Worm (Caenorhabditis elegans): ENCODE data around the gene cal-4.

Gene cal-4

ce11 chrIV:10570065-10570464 is 48.9 kb downstream of the cal-4 start:
- peak; percentile 4 for TF ChIP-seq fos-1 (tag; optimal IDR thresholded peaks at IDR 0.05)
- TF ChIP-seq R02D3.7 (tag; optimal IDR thresholded peaks at IDR 0.05), result no peak

ce11 chrIV:10571020-10571419 is 49.8 kb downstream of the cal-4 start:
- TF ChIP-seq lsy-2 (tag; optimal IDR thresholded peaks at IDR 0.05) (no peak), peb-1 (tag; optimal IDR thresholded peaks at IDR 0.05) (no peak)

- no peak for TF ChIP-seq ztf-4 (tag; optimal IDR thresholded peaks at IDR 0.05)
- TF ChIP-seq gmeb-1 (tag; optimal IDR thresholded peaks at IDR 0.05), result no peak
- TF ChIP-seq elt-1 (tag; optimal IDR thresholded peaks at IDR 0.05), result no peak
- no peak for TF ChIP-seq ceh-16 (tag; optimal IDR thresholded peaks at IDR 0.05)
- no peak for TF ChIP-seq mdl-1 (tag; optimal IDR thresholded peaks at IDR 0.05)
- TF ChIP-seq ceh-82 (tag; optimal IDR thresholded peaks at IDR 0.05), result no peak
- no peak for TF ChIP-seq F13H6.1 (tag; optimal IDR thresholded peaks at IDR 0.05)
- TF ChIP-seq Y55F3AM.14 (GFP tag; optimal IDR thresholded peaks at IDR 0.05), result no peak
- TF ChIP-seq nhr-11 (tag; optimal IDR thresholded peaks at IDR 0.05), result no peak
- no peak for TF ChIP-seq R02D3.7 (tag; optimal IDR thresholded peaks at IDR 0.05)
- TF ChIP-seq ZK546.5 (tag; optimal IDR thresholded peaks at IDR 0.05), result no peak
- TF ChIP-seq nhr-10 (tag; optimal IDR thresholded peaks at IDR 0.05), result no peak
- TF ChIP-seq fos-1 (tag; optimal IDR thresholded peaks at IDR 0.05), result no peak
- TF ChIP-seq nhr-77 (tag; optimal IDR thresholded peaks at IDR 0.05), result no peak
- TF ChIP-seq lin-39 (tag; optimal IDR thresholded peaks at IDR 0.05), result no peak
- no peak for TF ChIP-seq zag-1 (tag; optimal IDR thresholded peaks at IDR 0.05)
- no peak for TF ChIP-seq unc-55 (GFP tag; optimal IDR thresholded peaks at IDR 0.05)
- TF ChIP-seq lsy-2 (tag; optimal IDR thresholded peaks at IDR 0.05), result no peak
- no peak for TF ChIP-seq skn-1 (tag; optimal IDR thresholded peaks at IDR 0.05)
- TF ChIP-seq dmd-4 (tag; optimal IDR thresholded peaks at IDR 0.05), result no peak
Measured at ce11 chrIV:10573471-10573870, 52.3 kb downstream of the cal-4 start.

ce11 chrIV:10574471-10574870 is 53.3 kb downstream of the cal-4 start:
- TF ChIP-seq zag-1 (tag; optimal IDR thresholded peaks at IDR 0.05) (no peak), Y55F3AM.14 (GFP tag; optimal IDR thresholded peaks at IDR 0.05) (no peak), nhr-10 (tag; optimal IDR thresholded peaks at IDR 0.05) (no peak), nhr-23 (tag; optimal IDR thresholded peaks at IDR 0.05) (no peak), sem-4 (tag; optimal IDR thresholded peaks at IDR 0.05) (no peak), elt-3 (tag; optimal IDR thresholded peaks at IDR 0.05) (no peak), ceh-82 (tag; optimal IDR thresholded peaks at IDR 0.05) (no peak), sma-9 (GFP tag; optimal IDR thresholded peaks at IDR 0.05) (no peak), sma-9 (tag; optimal IDR thresholded peaks at IDR 0.05) (no peak), egl-27 (tag; optimal IDR thresholded peaks at IDR 0.05) (no peak), unc-62 (GFP tag; optimal IDR thresholded peaks at IDR 0.05) (no peak), gmeb-1 (tag; optimal IDR thresholded peaks at IDR 0.05) (no peak), lin-13 (GFP tag; optimal IDR thresholded peaks at IDR 0.05) (no peak), elt-1 (tag; optimal IDR thresholded peaks at IDR 0.05) (no peak), skn-1 (tag; optimal IDR thresholded peaks at IDR 0.05) (no peak), nhr-12 (tag; optimal IDR thresholded peaks at IDR 0.05) (no peak), nhr-6 (tag; optimal IDR thresholded peaks at IDR 0.05) (no peak)

- TF ChIP-seq dmd-4 (tag; optimal IDR thresholded peaks at IDR 0.05) (no peak), mdl-1 (tag; optimal IDR thresholded peaks at IDR 0.05) (no peak), snpc-4 (tag; optimal IDR thresholded peaks at IDR 0.05) (no peak), nhr-21 (tag; optimal IDR thresholded peaks at IDR 0.05) (no peak)
Measured at ce11 chrIV:10576050-10576449, 54.8 kb downstream of the cal-4 start, which contains the start of gene efn-2. Gene efn-2, plus strand, starts transcription at chrIV:10576350.

- TF ChIP-seq blmp-1 (tag; optimal IDR thresholded peaks at IDR 0.05; ENCODE audit: insufficient read depth) (no peak), alr-1 (tag; optimal IDR thresholded peaks at IDR 0.05) (no peak), crh-2 (tag; optimal IDR thresholded peaks at IDR 0.05) (no peak), ZK546.5 (tag; optimal IDR thresholded peaks at IDR 0.05) (no peak), sem-4 (tag; optimal IDR thresholded peaks at IDR 0.05) (no peak), elt-3 (tag; optimal IDR thresholded peaks at IDR 0.05) (no peak), nhr-129 (tag; optimal IDR thresholded peaks at IDR 0.05) (no peak), fos-1 (tag; optimal IDR thresholded peaks at IDR 0.05) (peak; percentile 21), nhr-12 (tag; optimal IDR thresholded peaks at IDR 0.05) (no peak), egl-27 (tag; optimal IDR thresholded peaks at IDR 0.05) (no peak), nhr-25 (tag; optimal IDR thresholded peaks at IDR 0.05) (peak; percentile 10), ceh-16 (tag; optimal IDR thresholded peaks at IDR 0.05) (no peak), unc-39 (tag; optimal IDR thresholded peaks at IDR 0.05) (no peak), nhr-6 (tag; optimal IDR thresholded peaks at IDR 0.05) (no peak), C34F6.9 (tag; optimal IDR thresholded peaks at IDR 0.05) (no peak)
Measured at ce11 chrIV:10576624-10577023, 55.4 kb downstream of the cal-4 start.
